Fruit fly (Drosophila melanogaster) whole organism, prepupa: ENCODE measurements around the gene CG42404.

ENCODE experiments used
- Blimp-1 ChIP-seq: fragments of 200-800 bp; sonication (Bioruptor generic); optimal IDR thresholded peaks from 3 replicates; lab custom pipeline; 2017; ENCODE audit warnings: missing biosample characterization, missing genetic modification characterization, mild to moderate bottlenecking, moderate library complexity, missing genetic modification reagents
- CG10669 ChIP-seq: fragments of 200-800 bp; sonication (Bioruptor generic); optimal IDR thresholded peaks from 3 replicates; lab custom pipeline; 2018; ENCODE audit warnings: missing biosample characterization, mild to moderate bottlenecking, missing genetic modification characterization, moderate library complexity
- CG11294 ChIP-seq: fragments of 200-800 bp; sonication (Bioruptor generic); IDR thresholded peaks from 2 replicates; pipeline ENCODE4 v1.3.6; 2022; ENCODE audit warnings: missing biosample characterization, missing genetic modification characterization
- CG11762 ChIP-seq: fragments of 200-800 bp; sonication (Bioruptor generic); optimal IDR thresholded peaks from 3 replicates; lab custom pipeline; 2016; ENCODE audit warnings: missing biosample characterization, missing genetic modification characterization; ENCODE audit not compliant: insufficient read depth
- CG15336 ChIP-seq: fragments of 200-800 bp; sonication (Bioruptor generic); IDR thresholded peaks from 2 replicates; pipeline ENCODE4 v1.3.6; 2022; ENCODE audit warnings: missing biosample characterization, missing genetic modification characterization
- CG1621 ChIP-seq: fragments of 200-800 bp; sonication (Bioruptor generic); optimal IDR thresholded peaks from 3 replicates; lab custom pipeline; 2018; ENCODE audit warnings: missing biosample characterization, mild to moderate bottlenecking, missing genetic modification characterization
- CG16779 ChIP-seq: fragments of 200-800 bp; sonication (Bioruptor generic); optimal IDR thresholded peaks from 3 replicates; lab custom pipeline; 2017; ENCODE audit warnings: missing biosample characterization, mild to moderate bottlenecking, missing genetic modification characterization
- CG3032 ChIP-seq: fragments of 200-800 bp; optimal IDR thresholded peaks from 2 replicates; lab custom pipeline; 2019; ENCODE audit warnings: missing biosample characterization, mild to moderate bottlenecking, missing genetic modification characterization, moderate library complexity
- CG31627 ChIP-seq: fragments of 200-800 bp; sonication (Bioruptor generic); optimal IDR thresholded peaks from 3 replicates; lab custom pipeline; 2016; ENCODE audit warnings: missing biosample characterization, missing genetic modification characterization
- CG34406 ChIP-seq: fragments of 200-800 bp; sonication (Bioruptor generic); optimal IDR thresholded peaks from 3 replicates; lab custom pipeline; 2016; ENCODE audit warnings: missing biosample characterization, missing genetic modification characterization
- CG6163 ChIP-seq: fragments of 200-800 bp; sonication (Bioruptor generic); IDR thresholded peaks from 3 replicates; pipeline ENCODE4 v1.3.6; 2022; ENCODE audit warnings: missing biosample characterization, missing genetic modification characterization
- CG6792 ChIP-seq: fragments of 200-800 bp; sonication (Bioruptor generic); optimal IDR thresholded peaks from 3 replicates; lab custom pipeline; 2016; ENCODE audit warnings: missing biosample characterization, missing genetic modification characterization
- CG6808 ChIP-seq: fragments of 200-800 bp; sonication (Bioruptor generic); optimal IDR thresholded peaks from 3 replicates; lab custom pipeline; 2017; ENCODE audit warnings: missing biosample characterization, missing genetic modification characterization, mild to moderate bottlenecking, moderate library complexity, missing genetic modification reagents
- CG7368 ChIP-seq: fragments of 200-800 bp; sonication (Bioruptor generic); optimal IDR thresholded peaks from 3 replicates; lab custom pipeline; 2016; ENCODE audit warnings: missing biosample characterization, missing genetic modification characterization
- CG8119 ChIP-seq: fragments of 200-800 bp; sonication (Bioruptor generic); IDR thresholded peaks from 3 replicates; pipeline ENCODE4 v1.3.6; 2022; ENCODE audit warnings: missing biosample characterization, missing genetic modification characterization
- CG8319 ChIP-seq: fragments of 200-800 bp; sonication (Bioruptor generic); optimal IDR thresholded peaks from 3 replicates; lab custom pipeline; 2016; ENCODE audit warnings: missing biosample characterization, missing genetic modification characterization
- CG8632 ChIP-seq: fragments of 200-800 bp; sonication (Bioruptor generic); optimal IDR thresholded peaks from 3 replicates; lab custom pipeline; 2016; ENCODE audit warnings: missing biosample characterization, missing genetic modification characterization
- CG9139 ChIP-seq: fragments of 200-800 bp; sonication (Bioruptor generic); optimal IDR thresholded peaks from 3 replicates; lab custom pipeline; 2017; ENCODE audit warnings: missing biosample characterization, mild to moderate bottlenecking, missing genetic modification characterization
- Eip75B ChIP-seq: fragments of 200-800 bp; sonication (Bioruptor generic); optimal IDR thresholded peaks from 3 replicates; lab custom pipeline; 2016; ENCODE audit warnings: missing biosample characterization, missing genetic modification characterization
- Eip78C ChIP-seq: fragments of 200-800 bp; sonication (Bioruptor generic); peaks from one replicate; lab custom pipeline; 2016; ENCODE audit warnings: missing biosample characterization, missing genetic modification characterization
- Eip93F ChIP-seq: fragments of 200-800 bp; sonication (Bioruptor generic); optimal IDR thresholded peaks from 2 replicates; lab custom pipeline; 2016; ENCODE audit warnings: missing biosample characterization, mild to moderate bottlenecking, missing genetic modification characterization
- Gug ChIP-seq: fragments of 200-800 bp; sonication (Bioruptor generic); IDR thresholded peaks from 2 replicates; pipeline ENCODE4 v1.3.6; 2022; ENCODE audit warnings: missing biosample characterization, missing genetic modification characterization
- Hr38 ChIP-seq: sonication (Bioruptor generic); optimal IDR thresholded peaks from 2 replicates; lab custom pipeline; 2016; ENCODE audit warnings: missing biosample characterization, missing genetic modification characterization
- Hr39 ChIP-seq: fragments of 200-800 bp; sonication (Bioruptor generic); optimal IDR thresholded peaks from 2 replicates; lab custom pipeline; 2016; ENCODE audit warnings: missing biosample characterization, missing genetic modification characterization
- Hr4 ChIP-seq: fragments of 200-800 bp; sonication (Bioruptor generic); optimal IDR thresholded peaks from 3 replicates; lab custom pipeline; 2016; ENCODE audit warnings: missing biosample characterization, missing genetic modification characterization
- Lpt ChIP-seq: fragments of 200-800 bp; sonication (Bioruptor generic); optimal IDR thresholded peaks from 3 replicates; lab custom pipeline; 2016; ENCODE audit warnings: missing biosample characterization, missing genetic modification characterization
- Met ChIP-seq: fragments of 200-800 bp; sonication (Bioruptor generic); optimal IDR thresholded peaks from 3 replicates; lab custom pipeline; 2016; ENCODE audit warnings: missing biosample characterization, missing genetic modification characterization
- OdsH ChIP-seq: fragments of 200-800 bp; sonication (Bioruptor generic); optimal IDR thresholded peaks from 3 replicates; lab custom pipeline; 2016; ENCODE audit warnings: missing biosample characterization, missing genetic modification characterization
- Smox ChIP-seq: fragments of 200-800 bp; sonication (Bioruptor generic); optimal IDR thresholded peaks from 3 replicates; lab custom pipeline; 2016; ENCODE audit warnings: missing biosample characterization, missing genetic modification characterization
- Sox102F ChIP-seq: fragments of 200-800 bp; sonication (Bioruptor generic); optimal IDR thresholded peaks from 2 replicates; lab custom pipeline; 2016; ENCODE audit warnings: missing biosample characterization, mild to moderate bottlenecking, missing genetic modification characterization
- Sox15 ChIP-seq: fragments of 200-800 bp; sonication (Bioruptor generic); optimal IDR thresholded peaks from 3 replicates; lab custom pipeline; 2016; ENCODE audit warnings: missing biosample characterization, missing genetic modification characterization
- acj6 ChIP-seq: fragments of 200-800 bp; sonication (Bioruptor generic); optimal IDR thresholded peaks from 3 replicates; lab custom pipeline; 2016; ENCODE audit warnings: missing biosample characterization, missing genetic modification characterization
- dac ChIP-seq: fragments of 200-800 bp; sonication (Bioruptor generic); optimal IDR thresholded peaks from 2 replicates; lab custom pipeline; 2017; ENCODE audit warnings: missing biosample characterization, mild to moderate bottlenecking, missing genetic modification characterization
- dsx ChIP-seq: fragments of 200-800 bp; optimal IDR thresholded peaks from 3 replicates; lab custom pipeline; 2019; ENCODE audit warnings: missing biosample characterization, mild to moderate bottlenecking, missing genetic modification characterization, moderate library complexity; ENCODE audit not compliant: poor library complexity, severe bottlenecking
- eg ChIP-seq: fragments of 200-800 bp; sonication (Bioruptor generic); IDR thresholded peaks from 3 replicates; pipeline ENCODE4 v1.3.6; 2022; ENCODE audit warnings: missing biosample characterization, missing genetic modification characterization
- fd59A ChIP-seq: fragments of 200-800 bp; sonication (Bioruptor generic); optimal IDR thresholded peaks from 2 replicates; lab custom pipeline; 2017; ENCODE audit warnings: missing biosample characterization, mild to moderate bottlenecking, missing genetic modification characterization, missing genetic modification reagents
- fd85E ChIP-seq: fragments of 200-800 bp; sonication (Bioruptor generic); optimal IDR thresholded peaks from 3 replicates; lab custom pipeline; 2016; ENCODE audit warnings: missing biosample characterization, missing genetic modification characterization
- fkh ChIP-seq: fragments of 200-800 bp; sonication (Bioruptor generic); optimal IDR thresholded peaks from 3 replicates; lab custom pipeline; 2017; ENCODE audit warnings: missing biosample characterization, mild to moderate bottlenecking, missing genetic modification characterization, moderate library complexity
- net ChIP-seq: fragments of 200-800 bp; sonication (Bioruptor generic); optimal IDR thresholded peaks from 3 replicates; lab custom pipeline; 2016; ENCODE audit warnings: missing biosample characterization, missing genetic modification characterization
- pdm3 ChIP-seq: fragments of 200-800 bp; sonication (Bioruptor generic); optimal IDR thresholded peaks from 3 replicates; lab custom pipeline; 2016; ENCODE audit warnings: missing biosample characterization, missing genetic modification characterization
- salr ChIP-seq, 2 experiments: fragments of 200-800 bp; sonication (Bioruptor generic); optimal IDR thresholded peaks; 3 replicates each; lab custom pipeline; 2016 to 2018; ENCODE audit warnings: missing biosample characterization in 2 of 2, missing genetic modification characterization in 2 of 2, mild to moderate bottlenecking in 1 of 2
- spab ChIP-seq: fragments of 200-800 bp; sonication (Bioruptor generic); optimal IDR thresholded peaks from 2 replicates; lab custom pipeline; 2017; ENCODE audit warnings: missing biosample characterization, mild to moderate bottlenecking, missing genetic modification characterization, missing genetic modification reagents
- ss ChIP-seq, 2 experiments: fragments of 200-800 bp; sonication (Bioruptor generic); optimal IDR thresholded peaks; 2 replicates in 1 of 2; 3 replicates in 1 of 2; lab custom pipeline; 2017 to 2018; ENCODE audit warnings: mild to moderate bottlenecking in 2 of 2, missing biosample characterization in 2 of 2, missing genetic modification characterization in 2 of 2, moderate library complexity in 1 of 2
- topi ChIP-seq: fragments of 200-800 bp; sonication (Bioruptor generic); optimal IDR thresholded peaks from 3 replicates; lab custom pipeline; 2016; ENCODE audit warnings: missing biosample characterization, missing genetic modification characterization
- vri ChIP-seq: fragments of 200-800 bp; sonication (Bioruptor generic); optimal IDR thresholded peaks from 3 replicates; lab custom pipeline; 2016; ENCODE audit warnings: missing biosample characterization, mild to moderate bottlenecking, missing genetic modification characterization

The CG42404 gene

dm6 chr3R:15268426-15268825 lies 18.5 kb downstream of the CG42404 start, which contains the start of the genes CG14864 and Zip88E:
CG14864 (minus strand) TSS chr3R:15268538.
Zip88E (plus strand) TSS chr3R:15268662.
- TF ChIP-seq CG7368 (no peak), CG11294 (GFP tag; lab: Robert Waterston, UW) (no peak), Sox15 (no peak), CG15336 (GFP tag; lab: Robert Waterston, UW) (no peak), ss (GFP tag; optimal IDR thresholded peaks at IDR 0.05; lab: Kevin White, UChicago) (no peak), CG6792 (no peak), CG8632 (GFP tag; lab: Kevin White, UChicago) (no peak), Smox (GFP tag; lab: Kevin White, UChicago) (no peak), Hr39 (GFP tag; lab: Kevin White, UChicago) (no peak), Sox102F (GFP tag; lab: Kevin White, UChicago) (no peak), CG3032 (tag; lab: Kevin White, UChicago) (no peak), salr (GFP tag; optimal IDR thresholded peaks at IDR 0.05; lab: Kevin White, UChicago) (no peak)

- TF ChIP-seq Met (GFP tag; lab: Kevin White, UChicago): no peak
- TF ChIP-seq Hr4 (GFP tag; lab: Kevin White, UChicago): no peak
- TF ChIP-seq Hr38 (GFP tag; lab: Kevin White, UChicago): no peak
- no peak for TF ChIP-seq CG8632 (GFP tag; lab: Kevin White, UChicago)
- no peak for TF ChIP-seq Eip93F (GFP tag; lab: Kevin White, UChicago)
- TF ChIP-seq spab (GFP tag; lab: Kevin White, UChicago): no peak
- TF ChIP-seq OdsH: no peak
- TF ChIP-seq CG7368: no peak
- no peak for TF ChIP-seq Blimp-1
Observed at dm6 chr3R:15268856-15269255, 19.0 kb downstream of the CG42404 start.

dm6 chr3R:15275158-15275623 lies 25.3 kb downstream of the CG42404 start, which contains the start of the genes Cp190 and CG4338:
Cp190 (minus strand) TSS chr3R:15275241.
CG4338 (plus strand) TSS chr3R:15275522.
- TF ChIP-seq CG6808 (GFP tag; lab: Kevin White, UChicago) (peak; percentile 98), Eip93F (GFP tag; lab: Kevin White, UChicago) (no peak), CG34406 (GFP tag; lab: Kevin White, UChicago) (peak; percentile 97), dsx (GFP tag; lab: Kevin White, UChicago) (peak; percentile 97), CG8319 (GFP tag; lab: Kevin White, UChicago) (peak; percentile 95), fkh (no peak), CG16779 (no peak), vri (GFP tag; lab: Kevin White, UChicago) (peak; percentile 93), Blimp-1 (peak; percentile 93), CG6163 (GFP tag; lab: Robert Waterston, UW) (peak; percentile 96), Eip75B (GFP tag; lab: Kevin White, UChicago) (peak; percentile 96), CG10669 (GFP tag; lab: Kevin White, UChicago) (peak; percentile 98), CG7368 (peak; percentile 96), CG8632 (GFP tag; lab: Kevin White, UChicago) (peak; percentile 97), CG31627 (GFP tag; lab: Kevin White, UChicago) (peak; percentile 97), topi (peak; percentile 97), Eip78C (GFP tag; lab: Kevin White, UChicago) (peak; percentile 99), CG8119 (GFP tag; lab: Robert Waterston, UW) (peak; percentile 98), OdsH (peak; percentile 98), Sox102F (GFP tag; lab: Kevin White, UChicago) (peak; percentile 79), dac (GFP tag; lab: Kevin White, UChicago) (peak; percentile 89), eg (GFP tag; lab: Robert Waterston, UW) (peak; percentile 97), net (peak; percentile 96), fd59A (GFP tag; lab: Kevin White, UChicago) (peak; percentile 96), Sox15 (peak; percentile 96), CG6792 (peak; percentile 96), CG9139 (GFP tag; lab: Kevin White, UChicago) (no peak), salr (GFP tag; optimal IDR thresholded peaks at IDR 0.05; lab: Kevin White, UChicago) (peak; percentile 28 to 92), CG3032 (tag; lab: Kevin White, UChicago) (peak; percentile 99), acj6 (GFP tag; lab: Kevin White, UChicago) (peak; percentile 97), Lpt (peak; percentile 95), CG11762 (peak; percentile 93), Hr38 (GFP tag; lab: Kevin White, UChicago) (no peak), Hr39 (GFP tag; lab: Kevin White, UChicago) (peak; percentile 93), fd85E (GFP tag; lab: Kevin White, UChicago) (no peak), CG1621 (tag; lab: Kevin White, UChicago) (peak; percentile 93), Gug (GFP tag; lab: Robert Waterston, UW) (peak; percentile 94), pdm3 (GFP tag; lab: Kevin White, UChicago) (peak; percentile 97), Smox (GFP tag; lab: Kevin White, UChicago) (peak; percentile 97)
